Fruit fly (Drosophila melanogaster) whole organism, embryonic: ENCODE data around the gene CG11095.

Experiments used
- Bteb2 ChIP-seq: fragments of 200-800 bp; sonication (Bioruptor generic); optimal IDR thresholded peaks from 2 replicates; lab custom pipeline; 2016; ENCODE audit warnings: missing biosample characterization, missing genetic modification characterization
- CG11247 ChIP-seq: fragments of 200-800 bp; sonication (Bioruptor generic); IDR thresholded peaks from 2 replicates; pipeline ENCODE4 v1.3.6; 2022; ENCODE audit warnings: missing biosample characterization, missing genetic modification characterization
- CG12071 ChIP-seq: fragments of 200-800 bp; sonication (Bioruptor generic); optimal IDR thresholded peaks from 3 replicates; lab custom pipeline; 2018; ENCODE audit warnings: missing biosample characterization, mild to moderate bottlenecking, missing genetic modification characterization
- CG2889 ChIP-seq: fragments of 200-800 bp; sonication (Bioruptor generic); IDR thresholded peaks from 3 replicates; pipeline ENCODE4 v1.3.6; 2022; ENCODE audit warnings: missing biosample characterization, missing genetic modification characterization
- CG3065 ChIP-seq: fragments of 200-800 bp; sonication (Bioruptor generic); optimal IDR thresholded peaks from 2 replicates; lab custom pipeline; 2016; ENCODE audit warnings: missing biosample characterization, missing genetic modification characterization
- CG32772 ChIP-seq: fragments of 200-800 bp; sonication (Bioruptor generic); IDR thresholded peaks from 2 replicates; pipeline ENCODE4 v1.3.6; 2022; ENCODE audit warnings: missing biosample characterization, missing genetic modification characterization
- CG34376 ChIP-seq: fragments of 200-800 bp; sonication (Bioruptor generic); optimal IDR thresholded peaks from 2 replicates; lab custom pipeline; 2018; ENCODE audit warnings: missing biosample characterization, mild to moderate bottlenecking, missing genetic modification characterization
- CG34422 ChIP-seq: fragments of 200-800 bp; sonication (Bioruptor generic); IDR thresholded peaks from 3 replicates; pipeline ENCODE4 v1.3.6; 2022; ENCODE audit warnings: missing biosample characterization, missing genetic modification characterization
- CG3847 ChIP-seq: fragments of 200-800 bp; sonication (Bioruptor generic); IDR thresholded peaks from 2 replicates; pipeline ENCODE4 v1.3.6; 2022; ENCODE audit warnings: missing biosample characterization, missing genetic modification characterization
- CG42726 ChIP-seq: fragments of 200-800 bp; sonication (Bioruptor generic); IDR thresholded peaks from 2 replicates; pipeline ENCODE4 v1.3.6; 2022; ENCODE audit warnings: missing biosample characterization, missing genetic modification characterization; ENCODE audit not compliant: partially characterized antibody
- CG4617 ChIP-seq: fragments of 200-800 bp; sonication (Bioruptor generic); optimal IDR thresholded peaks from 3 replicates; lab custom pipeline; 2016; ENCODE audit warnings: missing biosample characterization, missing genetic modification characterization, borderline replicate concordance
- CG7963 ChIP-seq: fragments of 200-800 bp; sonication (Bioruptor generic); IDR thresholded peaks from 3 replicates; pipeline ENCODE4 v1.3.6; 2022; ENCODE audit warnings: missing biosample characterization, missing genetic modification characterization; ENCODE audit not compliant: partially characterized antibody
- CG8290 ChIP-seq, 3 experiments: fragments of 200-800 bp; sonication (Bioruptor generic); optimal IDR thresholded peaks; 2 replicates each; lab custom pipeline; 2016 to 2019; ENCODE audit warnings: missing biosample characterization in 3 of 3, missing genetic modification characterization in 3 of 3, mild to moderate bottlenecking in 2 of 3, moderate library complexity in 1 of 3
- Dek ChIP-seq: fragments of 200-800 bp; sonication (Bioruptor generic); optimal IDR thresholded peaks from 3 replicates; lab custom pipeline; 2019; ENCODE audit warnings: missing biosample characterization, mild to moderate bottlenecking, missing genetic modification characterization, moderate library complexity
- Dip2 ChIP-seq: fragments of 200-800 bp; sonication (Bioruptor generic); IDR thresholded peaks from 2 replicates; pipeline ENCODE4 v1.3.6; 2022; ENCODE audit warnings: missing biosample characterization, missing genetic modification characterization
- Elba2 ChIP-seq: fragments of 200-800 bp; sonication (Bioruptor generic); optimal IDR thresholded peaks from 3 replicates; lab custom pipeline; 2016; ENCODE audit warnings: missing biosample characterization, missing genetic modification characterization
- Fer1 ChIP-seq: fragments of 200-800 bp; sonication (Bioruptor generic); optimal IDR thresholded peaks from 2 replicates; lab custom pipeline; 2017; ENCODE audit warnings: missing biosample characterization, mild to moderate bottlenecking, missing genetic modification characterization
- HmgZ ChIP-seq: fragments of 200-800 bp; sonication (Bioruptor generic); optimal IDR thresholded peaks from 2 replicates; lab custom pipeline; 2018; ENCODE audit warnings: missing biosample characterization, mild to moderate bottlenecking, missing genetic modification characterization
- Hr78 ChIP-seq, 2 experiments: fragments of 200-800 bp in 1 of 2; fragments of >200 bp in 1 of 2; sonication (Bioruptor generic) in 1 of 2; optimal IDR thresholded peaks; 2 replicates each; lab custom pipeline; 2017 to 2019; ENCODE audit warnings: missing biosample characterization in 2 of 2, missing genetic modification characterization in 2 of 2, mild to moderate bottlenecking in 1 of 2, moderate library complexity in 1 of 2
- Meics ChIP-seq: fragments of 200-800 bp; sonication (Bioruptor generic); optimal IDR thresholded peaks from 2 replicates; lab custom pipeline; 2017; ENCODE audit warnings: missing biosample characterization, mild to moderate bottlenecking, missing genetic modification characterization
- Pdp1 ChIP-seq, 2 experiments: fragments of 200-800 bp; sonication (Bioruptor generic); optimal IDR thresholded peaks; 3 replicates each; lab custom pipeline; 2016; ENCODE audit warnings: missing biosample characterization in 2 of 2, missing genetic modification characterization in 2 of 2, mild to moderate bottlenecking in 1 of 2, moderate library complexity in 1 of 2
- Sox102F ChIP-seq: fragments of 200-800 bp; sonication (Bioruptor generic); optimal IDR thresholded peaks from 2 replicates; lab custom pipeline; 2018; ENCODE audit warnings: missing biosample characterization, mild to moderate bottlenecking, missing genetic modification characterization, moderate library complexity
- bowl ChIP-seq: fragments of 200-800 bp; sonication (Bioruptor generic); IDR thresholded peaks from 2 replicates; pipeline ENCODE4 v1.3.6; 2022; ENCODE audit warnings: missing biosample characterization, missing genetic modification characterization
- chinmo ChIP-seq: fragments of 200-800 bp; sonication (Bioruptor generic); IDR thresholded peaks from 4 replicates; pipeline ENCODE4 v1.3.6; 2022; ENCODE audit warnings: missing biosample characterization, missing genetic modification characterization; ENCODE audit not compliant: partially characterized antibody
- crc ChIP-seq: fragments of 200-800 bp; sonication (Bioruptor generic); optimal IDR thresholded peaks from 2 replicates; lab custom pipeline; 2016; ENCODE audit warnings: missing biosample characterization, missing genetic modification characterization
- crol ChIP-seq: fragments of 200-800 bp; sonication (Bioruptor generic); IDR thresholded peaks from 2 replicates; pipeline ENCODE4 v1.3.6; 2022; ENCODE audit warnings: missing biosample characterization, missing genetic modification characterization
- disco-r ChIP-seq: fragments of 200-800 bp; sonication (Bioruptor generic); optimal IDR thresholded peaks from 2 replicates; lab custom pipeline; 2016; ENCODE audit warnings: missing biosample characterization, missing genetic modification characterization
- esg ChIP-seq: fragments of 200-800 bp; sonication (Bioruptor generic); conservative IDR thresholded peaks from 2 replicates; pipeline ENCODE4 v1.3.6; 2022; ENCODE audit warnings: missing biosample characterization, missing genetic modification characterization
- insv ChIP-seq, 2 experiments: fragments of 200-800 bp; sonication (Bioruptor generic); optimal IDR thresholded peaks; 3 replicates each; lab custom pipeline; 2016 to 2018; ENCODE audit warnings: missing biosample characterization in 2 of 2, missing genetic modification characterization in 2 of 2
- lab ChIP-seq: fragments of 200-800 bp; sonication (Bioruptor generic); optimal IDR thresholded peaks from 3 replicates; lab custom pipeline; 2017; ENCODE audit warnings: missing biosample characterization, missing genetic modification characterization, mild to moderate bottlenecking, moderate library complexity, missing genetic modification reagents
- nom ChIP-seq: fragments of 200-800 bp; sonication (Bioruptor generic); optimal IDR thresholded peaks from 2 replicates; lab custom pipeline; 2017; ENCODE audit warnings: missing biosample characterization, missing genetic modification characterization, mild to moderate bottlenecking, moderate library complexity, missing genetic modification reagents
- pum ChIP-seq: fragments of 200-800 bp; sonication (Bioruptor generic); optimal IDR thresholded peaks from 2 replicates; lab custom pipeline; 2016; ENCODE audit warnings: missing biosample characterization, missing genetic modification characterization
- row ChIP-seq: fragments of 200-800 bp; sonication (Bioruptor generic); IDR thresholded peaks from 3 replicates; pipeline ENCODE4 v1.3.6; 2022; ENCODE audit warnings: missing biosample characterization, missing genetic modification characterization
- so ChIP-seq: fragments of 200-800 bp; sonication (Bioruptor generic); IDR thresholded peaks from 3 replicates; pipeline ENCODE4 v1.3.6; 2022; ENCODE audit warnings: missing biosample characterization, missing genetic modification characterization
- yki ChIP-seq: fragments of >200 bp; optimal IDR thresholded peaks from 3 replicates; lab custom pipeline; 2018

Gene CG11095

dm6 chrX:13764397-13765119 lies 46.9 kb upstream of the CG11095 start (continued):
- TF ChIP-seq CG7963 (GFP tag; lab: Robert Waterston, UW): no peak
- TF ChIP-seq so (GFP tag; lab: Robert Waterston, UW): 0 out of 3 replicates have a peak, but pooled peaks have one; percentile 40
- TF ChIP-seq lab (GFP tag; lab: Kevin White, UChicago): peak; percentile 55
- no peak for TF ChIP-seq CG8290 (GFP tag; optimal IDR thresholded peaks at IDR 0.05; lab: Kevin White, UChicago)
- TF ChIP-seq CG8290 (tag; optimal IDR thresholded peaks at IDR 0.05; lab: Kevin White, UChicago): peak in 1 of 2 experiments; percentile 30
- no peak for TF ChIP-seq nom (GFP tag; lab: Kevin White, UChicago)
- no peak for TF ChIP-seq pum (GFP tag; lab: Kevin White, UChicago)
- peak; percentile 19; the same call in 1 of the 2 replicates for TF ChIP-seq CG11247 (GFP tag; lab: Robert Waterston, UW)
- peak in 1 of 2 experiments; percentile 8 for TF ChIP-seq Hr78 (GFP tag; optimal IDR thresholded peaks at IDR 0.05; lab: Kevin White, UChicago)
- no peak for TF ChIP-seq bowl
- TF ChIP-seq CG3065 (GFP tag; lab: Kevin White, UChicago): no peak
- TF ChIP-seq Sox102F (GFP tag; lab: Kevin White, UChicago): peak; percentile 79
- TF ChIP-seq CG3847 (GFP tag; lab: Robert Waterston, UW): peak; percentile 38
- TF ChIP-seq yki (lab: Kevin White, UChicago): no peak
- peak; percentile 63 for TF ChIP-seq row (GFP tag; lab: Robert Waterston, UW)
- TF ChIP-seq Bteb2 (GFP tag; lab: Kevin White, UChicago): no peak

dm6 chrX:13765217-13765616 lies 46.3 kb upstream of the CG11095 start:
- TF ChIP-seq bowl (no peak), crol (GFP tag; lab: Robert Waterston, UW) (peak; percentile 75), esg (GFP tag; lab: Robert Waterston, UW) (0 out of 2 replicates have a peak, but pooled peaks have one; percentile 6), chinmo (0 out of 4 replicates have a peak, but pooled peaks have one; percentile 39), CG42726 (GFP tag; lab: Robert Waterston, UW) (0 out of 2 replicates have a peak, but pooled peaks have one; percentile 13), Fer1 (no peak), CG34422 (GFP tag; lab: Robert Waterston, UW) (0 out of 3 replicates have a peak, but pooled peaks have one; percentile 7), CG32772 (GFP tag; lab: Robert Waterston, UW) (peak; percentile 32; the same call in 1 of the 2 replicates)
- TF ChIP-seq, all 482 proteins: peak for 6

DNA sequence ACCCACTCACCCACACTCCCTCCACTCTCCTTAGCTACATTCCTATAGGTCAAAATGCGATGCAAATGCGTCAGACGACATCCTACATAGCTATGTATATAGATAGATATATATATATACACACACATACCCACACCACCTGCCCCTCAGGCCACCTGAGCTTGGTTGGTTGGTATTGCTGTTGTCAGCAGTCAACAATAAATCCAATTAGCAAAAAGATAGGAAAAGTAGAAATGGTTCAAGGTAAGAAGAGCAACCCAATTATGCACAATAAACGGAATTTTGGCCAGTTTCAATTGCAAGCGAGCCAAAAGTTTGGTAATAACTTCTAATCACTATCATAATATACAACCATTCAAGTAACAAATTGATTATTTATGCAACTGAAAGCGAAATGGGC lies 45.0 kb upstream of the CG11095 start:
- TF ChIP-seq Dip2: no peak
- TF ChIP-seq CG4617: no peak
- TF ChIP-seq Pdp1 (GFP tag; optimal IDR thresholded peaks at IDR 0.05; lab: Kevin White, UChicago): no peak
- TF ChIP-seq Elba2 (GFP tag; lab: Kevin White, UChicago): no peak
- TF ChIP-seq crc (GFP tag; lab: Kevin White, UChicago): no peak
- no peak for TF ChIP-seq HmgZ (tag; lab: Kevin White, UChicago)
- TF ChIP-seq disco-r (GFP tag; lab: Kevin White, UChicago): no peak
- TF ChIP-seq Dek: no peak
- TF ChIP-seq CG34376 (GFP tag; lab: Kevin White, UChicago): no peak
- no peak for TF ChIP-seq insv (GFP tag; optimal IDR thresholded peaks at IDR 0.05; lab: Kevin White, UChicago)
- no peak for TF ChIP-seq Meics
- no peak for TF ChIP-seq CG2889 (GFP tag; lab: Robert Waterston, UW)
- no peak for TF ChIP-seq CG12071 (GFP tag; lab: Kevin White, UChicago)
